Worm (Caenorhabditis elegans): ENCODE measurements around the gene C41G6.12.

C41G6.12 gene

DNA sequence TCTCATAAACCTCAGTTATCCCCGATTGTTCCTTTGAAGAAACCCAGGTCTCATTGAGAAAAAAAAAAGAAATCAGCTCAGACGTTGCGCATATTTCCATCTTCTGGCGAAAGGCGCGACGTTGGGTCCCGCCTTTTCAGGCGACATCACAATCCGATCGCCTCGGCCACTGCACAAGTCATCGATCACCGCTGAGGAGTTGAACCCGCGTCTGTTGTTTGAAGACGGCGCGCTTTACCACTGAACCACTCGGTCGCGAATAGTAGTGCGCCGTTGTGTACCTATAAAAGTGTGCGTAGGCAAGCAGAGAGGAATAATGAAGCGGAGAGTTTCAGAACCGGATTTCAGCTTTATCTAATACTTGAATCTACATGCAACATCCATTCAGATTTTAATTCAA, 16.7 kb downstream of the C41G6.12 start, which contains the start of gene Y75B12B.11 (continued):
- no peak for TF ChIP-seq nhr-11 (tag; optimal IDR thresholded peaks at IDR 0.05)
- no peak for TF ChIP-seq egl-13 (tag; optimal IDR thresholded peaks at IDR 0.05)
- no peak for TF ChIP-seq ceh-90 (tag; optimal IDR thresholded peaks at IDR 0.05)
- peak in 2 of 6 experiments; percentile 46 to 48 for TF ChIP-seq elt-3 (tag; optimal IDR thresholded peaks at IDR 0.05)
- TF ChIP-seq grh-1 (GFP tag; IDR thresholded peaks at IDR 0.05), result peak; percentile 43; the same call in 1 of the 2 replicates
- no peak for TF ChIP-seq lin-39 (tag; optimal IDR thresholded peaks at IDR 0.05)
- peak; percentile 39 for TF ChIP-seq mef-2 (tag; optimal IDR thresholded peaks at IDR 0.05)
- TF ChIP-seq fkh-8 (tag; optimal IDR thresholded peaks at IDR 0.05), result peak; percentile 88
- TF ChIP-seq hpl-2 (GFP tag; optimal IDR thresholded peaks at IDR 0.05), result peak; percentile 11
- TF ChIP-seq efl-3 (GFP tag; optimal IDR thresholded peaks at IDR 0.05), result no peak
- no peak for TF ChIP-seq sptf-1 (tag; optimal IDR thresholded peaks at IDR 0.05)
- TF ChIP-seq elt-2 (tag; optimal IDR thresholded peaks at IDR 0.05), result peak; percentile 57
- peak; percentile 45 for TF ChIP-seq nhr-77 (tag; optimal IDR thresholded peaks at IDR 0.05)
- TF ChIP-seq ceh-8 (GFP tag; optimal IDR thresholded peaks at IDR 0.05), result no peak
- peak; percentile 40 for TF ChIP-seq unc-86 (tag; optimal IDR thresholded peaks at IDR 0.05)
- no peak for TF ChIP-seq Y116A8C.19 (tag; optimal IDR thresholded peaks at IDR 0.05; ENCODE audit: borderline replicate concordance)
- TF ChIP-seq tbx-2 (tag; optimal IDR thresholded peaks at IDR 0.05), result peak; percentile 66
- peak; percentile 78 for TF ChIP-seq snu-23 (GFP tag; optimal IDR thresholded peaks at IDR 0.05)
- TF ChIP-seq nhr-12 (tag; optimal IDR thresholded peaks at IDR 0.05), result no peak
- TF ChIP-seq ceh-88 (GFP tag; IDR thresholded peaks at IDR 0.05), result no peak
- peak; percentile 29 for TF ChIP-seq zip-4 (GFP tag; optimal IDR thresholded peaks at IDR 0.05)
- TF ChIP-seq nhr-76 (tag; optimal IDR thresholded peaks at IDR 0.05), result no peak
- no peak for TF ChIP-seq zag-1 (tag; optimal IDR thresholded peaks at IDR 0.05)
- TF ChIP-seq lsy-2 (tag; optimal IDR thresholded peaks at IDR 0.05), result peak; percentile 57 to 67
- TF ChIP-seq C34B4.2 (tag; optimal IDR thresholded peaks at IDR 0.05), result peak; percentile 29
- no peak for TF ChIP-seq nhr-28 (tag; optimal IDR thresholded peaks at IDR 0.05)
- no peak for TF ChIP-seq unc-130 (tag; optimal IDR thresholded peaks at IDR 0.05)
- TF ChIP-seq nhr-71 (tag; optimal IDR thresholded peaks at IDR 0.05), result peak; percentile 87
- TF ChIP-seq snpc-4 (tag; optimal IDR thresholded peaks at IDR 0.05), result peak; percentile 56
- TF ChIP-seq vab-15 (tag; optimal IDR thresholded peaks at IDR 0.05), result peak; percentile 20
- peak; percentile 60 to 72 (median 70) for TF ChIP-seq dpl-1 (GFP tag; optimal IDR thresholded peaks at IDR 0.05)
- TF ChIP-seq efl-1 (optimal IDR thresholded peaks at IDR 0.05), result peak; percentile 57 to 80
- TF ChIP-seq efl-1 (GFP tag; optimal IDR thresholded peaks at IDR 0.05 in 1 of 2), result peak; percentile 72 to 98
- no peak for TF ChIP-seq mab-9 (GFP tag; IDR thresholded peaks at IDR 0.05)
- no peak for TF ChIP-seq unc-98 (GFP tag; IDR thresholded peaks at IDR 0.05)
- peak; percentile 70 for TF ChIP-seq swsn-7 (tag; optimal IDR thresholded peaks at IDR 0.05)
- TF ChIP-seq lir-3 (tag; optimal IDR thresholded peaks at IDR 0.05; ENCODE audit: poor library complexity), result peak; percentile 51
- TF ChIP-seq nhr-90 (tag; optimal IDR thresholded peaks at IDR 0.05; ENCODE audit: poor library complexity), result peak; percentile 75
- TF ChIP-seq ztf-11 (tag; optimal IDR thresholded peaks at IDR 0.05), result peak in 1 of 2 experiments; percentile 33
- TF ChIP-seq hlh-17 (GFP tag; optimal IDR thresholded peaks at IDR 0.05; ENCODE audit: borderline replicate concordance), result no peak
- TF ChIP-seq ztf-4 (tag; optimal IDR thresholded peaks at IDR 0.05), result peak; percentile 78
- no peak for TF ChIP-seq nhr-84 (tag; optimal IDR thresholded peaks at IDR 0.05)
- TF ChIP-seq nhr-20 (tag; optimal IDR thresholded peaks at IDR 0.05), result peak; percentile 79
- no peak for TF ChIP-seq blmp-1 (tag; optimal IDR thresholded peaks at IDR 0.05)

DNA sequence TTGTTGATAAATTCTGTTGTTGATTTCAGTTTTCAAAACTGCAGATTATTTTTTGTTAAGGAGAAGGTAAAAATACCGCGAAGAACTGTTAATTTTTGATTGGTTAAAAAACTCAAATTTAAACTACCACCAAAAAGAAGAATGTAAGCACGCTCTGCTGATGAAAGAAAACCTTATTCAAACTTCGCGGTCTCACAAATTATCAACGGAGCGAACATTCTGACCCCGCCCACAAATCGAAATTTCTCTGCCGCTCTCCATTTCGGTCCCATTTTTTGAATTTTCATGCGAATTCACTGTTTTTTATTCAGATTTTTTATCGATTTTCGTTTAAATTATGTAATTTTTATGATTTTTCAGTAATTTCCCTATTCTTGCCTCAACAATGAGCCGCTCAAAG, 18.0 kb downstream of the C41G6.12 start, which contains the start of gene cyn-3:
TSS of gene cyn-3 (plus strand) at position 361 of the 400 bp plus-strand sequence.
- peak; percentile 95 for TF ChIP-seq nhr-47 (tag; optimal IDR thresholded peaks at IDR 0.05)
- TF ChIP-seq mab-9 (GFP tag; IDR thresholded peaks at IDR 0.05), result 0 out of 2 replicates have a peak, but pooled peaks have one; percentile 26
- peak; percentile 92 for TF ChIP-seq xbp-1 (tag; optimal IDR thresholded peaks at IDR 0.05)
- no peak for TF ChIP-seq hlh-4 (tag; optimal IDR thresholded peaks at IDR 0.05)
- no peak for TF ChIP-seq egl-27 (tag; optimal IDR thresholded peaks at IDR 0.05)
- peak; percentile 91 for TF ChIP-seq isw-1 (GFP tag; IDR thresholded peaks at IDR 0.05)
- peak; percentile 83 for TF ChIP-seq irx-1 (tag; optimal IDR thresholded peaks at IDR 0.05)
- peak; percentile 52 for TF ChIP-seq zip-4 (GFP tag; optimal IDR thresholded peaks at IDR 0.05)
- TF ChIP-seq unc-86 (tag; optimal IDR thresholded peaks at IDR 0.05), result peak; percentile 90
- TF ChIP-seq snu-23 (GFP tag; optimal IDR thresholded peaks at IDR 0.05), result peak; percentile 96
- TF ChIP-seq pqm-1 (tag; optimal IDR thresholded peaks at IDR 0.05), result no peak
- TF ChIP-seq nhr-90 (tag; optimal IDR thresholded peaks at IDR 0.05; ENCODE audit: poor library complexity), result peak; percentile 85
- TF ChIP-seq ets-5 (GFP tag; IDR thresholded peaks at IDR 0.05), result no peak
- TF ChIP-seq ceh-8 (GFP tag; optimal IDR thresholded peaks at IDR 0.05), result peak; percentile 10
- TF ChIP-seq elt-3 (tag; optimal IDR thresholded peaks at IDR 0.05), result peak in 3 of 6 experiments; percentile 29 to 89 (median 83)
- peak; percentile 74 for TF ChIP-seq nhr-77 (tag; optimal IDR thresholded peaks at IDR 0.05)
- TF ChIP-seq elt-2 (tag; optimal IDR thresholded peaks at IDR 0.05), result peak; percentile 37
- TF ChIP-seq unc-130 (tag; optimal IDR thresholded peaks at IDR 0.05), result peak; percentile 83
- peak; percentile 95 for TF ChIP-seq nhr-71 (tag; optimal IDR thresholded peaks at IDR 0.05)
- TF ChIP-seq blmp-1 (tag; optimal IDR thresholded peaks at IDR 0.05), result peak; percentile 91

Measured in whole organism, L1 larva.